Worm (Caenorhabditis elegans) whole organism, L4 larva: ENCODE data around the gene cyp-13A6.

ENCODE experiments used
- ctbp-1 ChIP-seq: fragments of 200-800 bp; sonication (Bioruptor generic); IDR thresholded peaks from 2 replicates; pipeline ENCODE4 v1.3.6; 2022; ENCODE audit warnings: missing genetic modification reagents, missing genetic modification characterization, missing compliant biosample characterization
- fkh-10 ChIP-seq: fragments of 150-350 bp; optimal IDR thresholded peaks from 2 replicates; lab custom pipeline; 2014; ENCODE audit warnings: missing biosample characterization, missing genetic modification reagents, missing genetic modification characterization
- fos-1 ChIP-seq: fragments of 150-350 bp; optimal IDR thresholded peaks from 2 replicates; lab custom pipeline; 2014; ENCODE audit warnings: missing biosample characterization, missing genetic modification characterization
- lin-13 ChIP-seq: fragments of 150-350 bp; optimal IDR thresholded peaks from 2 replicates; lab custom pipeline; 2014; ENCODE audit warnings: missing biosample characterization, missing genetic modification reagents, missing genetic modification characterization
- lin-39 ChIP-seq: fragments of 150-350 bp; optimal IDR thresholded peaks from 2 replicates; lab custom pipeline; 2014; ENCODE audit warnings: missing biosample characterization, missing genetic modification reagents, missing genetic modification characterization
- nhr-42 ChIP-seq: fragments of 200-800 bp; sonication (Bioruptor generic); IDR thresholded peaks from 2 replicates; pipeline ENCODE4 v1.3.6; 2022; ENCODE audit warnings: missing genetic modification characterization, missing compliant biosample characterization
- set-16 ChIP-seq: fragments of 200-800 bp; sonication (Bioruptor generic); IDR thresholded peaks from 2 replicates; pipeline ENCODE4 v1.3.6; 2022; ENCODE audit warnings: missing genetic modification reagents, missing genetic modification characterization, missing compliant biosample characterization
- skn-1 ChIP-seq: fragments of 150-350 bp; optimal IDR thresholded peaks from 2 replicates; lab custom pipeline; 2014; ENCODE audit warnings: missing biosample characterization, missing genetic modification characterization
- snpc-4 ChIP-seq: fragments of 150-350 bp; optimal IDR thresholded peaks from 2 replicates; lab custom pipeline; 2014; ENCODE audit warnings: missing biosample characterization, missing genetic modification characterization

- TF ChIP-seq fos-1 (tag; lab: Kevin White, UChicago) (no peak), lin-13 (GFP tag; lab: Kevin White, UChicago) (no peak), snpc-4 (tag; lab: Kevin White, UChicago) (no peak), lin-39 (tag; lab: Kevin White, UChicago) (no peak), ctbp-1 (GFP tag; lab: Robert Waterston, UW) (no peak), skn-1 (tag; lab: Kevin White, UChicago) (no peak), set-16 (no peak), nhr-42 (no peak), fkh-10 (no peak)
These were observed 11.4 kb downstream of the cyp-13A6 start for ce11 chrII:9791185-9791584.
